Worm (Caenorhabditis elegans) whole organism, midembryonic: ENCODE measurements around the gene gkow-1.

Source experiments
- T22C8.4 ChIP-seq: fragments of 200-800 bp; sonication (Bioruptor generic); IDR thresholded peaks from 2 replicates; pipeline ENCODE4 v1.3.6; 2022; ENCODE audit warnings: missing genetic modification characterization, missing compliant biosample characterization
- cog-1 ChIP-seq: sonication (generic microtip); optimal IDR thresholded peaks from 2 replicates; lab custom pipeline; 2016; ENCODE audit warnings: missing genetic modification characterization, missing compliant biosample characterization
- flt-1 ChIP-seq: fragments of 200-800 bp; sonication (Bioruptor generic); IDR thresholded peaks from 2 replicates; pipeline ENCODE4 v1.3.6; 2022; ENCODE audit warnings: missing genetic modification characterization, missing compliant biosample characterization
- klf-2 ChIP-seq: fragments of 200-800 bp; sonication (Bioruptor generic); conservative IDR thresholded peaks from 2 replicates; pipeline ENCODE4 v1.3.6; 2022; ENCODE audit warnings: missing genetic modification reagents, missing genetic modification characterization, missing compliant biosample characterization
- med-1 ChIP-seq: sonication (generic microtip); optimal IDR thresholded peaks from 2 replicates; lab custom pipeline; 2017; ENCODE audit warnings: missing genetic modification characterization, mild to moderate bottlenecking, missing compliant biosample characterization, antibody characterized with exemption, missing genetic modification reagents; ENCODE audit not compliant: insufficient read depth
- ref-1 ChIP-seq: fragments of 200-800 bp; sonication (Bioruptor generic); conservative IDR thresholded peaks from 2 replicates; pipeline ENCODE4 v1.3.6; 2022; ENCODE audit warnings: missing genetic modification reagents, missing genetic modification characterization, missing compliant biosample characterization
- tab-1 ChIP-seq: fragments of 200-800 bp; sonication (Bioruptor generic); IDR thresholded peaks from 2 replicates; pipeline ENCODE4 v1.3.6; 2022; ENCODE audit warnings: missing genetic modification characterization, missing compliant biosample characterization
- ztf-23 ChIP-seq: fragments of 200-800 bp; sonication (Bioruptor generic); IDR thresholded peaks from 2 replicates; pipeline ENCODE4 v1.3.6; 2022; ENCODE audit warnings: missing genetic modification reagents, missing genetic modification characterization, missing compliant biosample characterization
- ztf-29 ChIP-seq: fragments of 200-800 bp; sonication (Bioruptor generic); IDR thresholded peaks from 2 replicates; pipeline ENCODE4 v1.3.6; 2022; ENCODE audit warnings: missing genetic modification reagents, missing genetic modification characterization, missing compliant biosample characterization

The gkow-1 gene

ce11 chrIV:10357072-10357471, 870 bp upstream of the gkow-1 start, which contains the start of gene R11A8.1:
Gene R11A8.1 (minus strand): TSS chrIV:10357172.
- TF ChIP-seq flt-1 (no peak), ztf-29 (GFP tag; lab: Robert Waterston, UW) (no peak), tab-1 (no peak), ref-1 (GFP tag; lab: Robert Waterston, UW) (no peak), klf-2 (GFP tag; lab: Robert Waterston, UW) (no peak), ztf-23 (no peak), cog-1 (tag; lab: Kevin White, UChicago) (no peak), T22C8.4 (GFP tag; lab: Robert Waterston, UW) (no peak), med-1 (no peak)

ce11 chrIV:10360336-10360735, 2.4 kb downstream of the gkow-1 start, which contains the start of gene ugt-59:
Gene ugt-59 (plus strand): TSS chrIV:10360636.
- no peak for TF ChIP-seq ztf-29 (GFP tag; lab: Robert Waterston, UW)
- no peak for TF ChIP-seq cog-1 (tag; lab: Kevin White, UChicago)
- TF ChIP-seq ref-1 (GFP tag; lab: Robert Waterston, UW) = no peak
- TF ChIP-seq klf-2 (GFP tag; lab: Robert Waterston, UW) = no peak
- TF ChIP-seq tab-1 = no peak
- no peak for TF ChIP-seq flt-1
- TF ChIP-seq T22C8.4 (GFP tag; lab: Robert Waterston, UW) = no peak
- TF ChIP-seq med-1 = no peak
- no peak for TF ChIP-seq ztf-23

DNA sequence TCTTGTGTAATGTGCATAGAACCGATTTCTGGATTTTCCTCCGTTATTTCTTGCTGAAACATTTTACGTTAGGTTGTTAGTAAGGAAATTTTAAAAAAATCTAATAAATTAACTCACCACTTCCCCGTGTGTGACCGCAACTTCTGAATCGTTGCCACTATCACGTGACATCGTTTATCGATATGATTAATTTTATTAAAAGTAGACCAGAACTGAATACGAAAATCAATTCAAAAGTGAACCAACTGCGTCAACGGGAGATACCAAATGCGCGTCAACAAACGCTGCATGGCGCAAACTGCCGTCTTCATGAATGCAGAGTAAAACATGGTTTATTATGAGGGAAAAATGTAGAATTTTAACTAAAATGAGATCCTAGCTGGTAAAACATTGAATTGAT, 8.1 kb downstream of the gkow-1 start, which contains the start of gene sir-2.1:
sir-2.1 (minus strand) TSS at position 212 of the 400 bp plus-strand sequence.
- TF ChIP-seq T22C8.4 (GFP tag; lab: Robert Waterston, UW) (no peak), tab-1 (no peak), ztf-29 (GFP tag; lab: Robert Waterston, UW) (no peak)

DNA sequence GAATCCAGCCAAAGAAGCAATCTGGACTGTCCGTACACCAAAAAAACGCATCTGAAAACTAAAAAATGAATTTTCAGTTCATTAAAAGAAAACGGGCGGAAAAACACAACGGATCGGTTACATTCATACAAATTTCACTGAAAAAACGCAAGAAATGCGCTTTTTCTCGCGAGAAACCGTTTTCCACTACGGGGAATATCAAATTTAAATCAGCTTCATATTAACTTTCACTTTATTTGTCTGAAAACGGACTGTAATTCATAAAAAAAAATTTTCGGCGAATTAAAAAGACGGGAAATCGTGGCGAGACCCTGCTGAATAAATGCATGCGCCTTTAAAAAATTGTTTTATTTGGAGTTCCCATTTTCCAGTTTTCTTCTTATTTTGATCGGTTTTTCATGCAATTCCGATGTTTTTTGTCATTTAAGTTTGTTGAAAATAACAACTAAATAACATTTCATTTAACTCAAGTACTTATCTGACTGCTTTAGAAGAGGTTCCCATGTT, 9.9 kb downstream of the gkow-1 start, which contains the start of gene pges-2:
pges-2 (minus strand) TSS at position 51 of the 507 bp plus-strand sequence.
- TF ChIP-seq klf-2 (GFP tag; lab: Robert Waterston, UW) (no peak), flt-1 (no peak), ztf-29 (GFP tag; lab: Robert Waterston, UW) (no peak), ref-1 (GFP tag; lab: Robert Waterston, UW) (no peak), tab-1 (no peak), med-1 (no peak), T22C8.4 (GFP tag; lab: Robert Waterston, UW) (no peak), ztf-23 (no peak), cog-1 (tag; lab: Kevin White, UChicago) (no peak)

ce11 chrIV:10368326-10368725, 10.4 kb downstream of the gkow-1 start, which contains the start of gene iars-1:
Gene iars-1 (plus strand): TSS chrIV:10368601.
- TF ChIP-seq ztf-23 (no peak), tab-1 (no peak), med-1 (no peak), klf-2 (GFP tag; lab: Robert Waterston, UW) (no peak), flt-1 (no peak), ref-1 (GFP tag; lab: Robert Waterston, UW) (no peak), ztf-29 (GFP tag; lab: Robert Waterston, UW) (no peak), T22C8.4 (GFP tag; lab: Robert Waterston, UW) (no peak), cog-1 (tag; lab: Kevin White, UChicago) (no peak)

ce11 chrIV:10373772-10374288, 15.9 kb downstream of the gkow-1 start, which contains the start of gene mpz-5:
Gene mpz-5 (minus strand): TSS chrIV:10373822.
- TF ChIP-seq ref-1 (GFP tag; lab: Robert Waterston, UW) (no peak), ztf-23 (0 out of 2 replicates have a peak, but pooled peaks have one; percentile 56), med-1 (peak; percentile 20), ztf-29 (GFP tag; lab: Robert Waterston, UW) (0 out of 2 replicates have a peak, but pooled peaks have one; percentile 26), cog-1 (tag; lab: Kevin White, UChicago) (no peak), flt-1 (0 out of 2 replicates have a peak, but pooled peaks have one; percentile 46), tab-1 (no peak), T22C8.4 (GFP tag; lab: Robert Waterston, UW) (no peak)

DNA sequence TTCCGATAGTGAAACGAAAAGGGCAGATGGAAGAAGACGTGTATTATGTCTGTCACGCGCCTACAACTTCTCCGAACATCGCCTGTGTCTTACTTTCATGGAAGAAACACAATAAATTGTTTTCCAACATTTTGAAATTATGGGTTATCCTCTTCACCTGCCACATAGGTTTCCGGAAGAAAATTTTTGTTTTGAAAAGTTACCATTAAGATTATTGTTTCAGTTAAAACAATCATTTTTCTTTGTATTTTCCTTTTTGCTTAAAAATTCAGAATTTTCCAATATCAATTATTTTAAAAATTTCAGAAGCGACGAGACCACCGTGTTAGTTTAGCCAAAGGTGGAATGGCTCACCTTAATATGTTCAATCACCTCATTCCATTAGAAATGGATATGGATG, 16.7 kb downstream of the gkow-1 start, which contains the start of gene mask-1:
mask-1 (plus strand) TSS at position 301 of the 400 bp plus-strand sequence.
- TF ChIP-seq T22C8.4 (GFP tag; lab: Robert Waterston, UW) (no peak), ztf-23 (no peak), med-1 (no peak)

DNA sequence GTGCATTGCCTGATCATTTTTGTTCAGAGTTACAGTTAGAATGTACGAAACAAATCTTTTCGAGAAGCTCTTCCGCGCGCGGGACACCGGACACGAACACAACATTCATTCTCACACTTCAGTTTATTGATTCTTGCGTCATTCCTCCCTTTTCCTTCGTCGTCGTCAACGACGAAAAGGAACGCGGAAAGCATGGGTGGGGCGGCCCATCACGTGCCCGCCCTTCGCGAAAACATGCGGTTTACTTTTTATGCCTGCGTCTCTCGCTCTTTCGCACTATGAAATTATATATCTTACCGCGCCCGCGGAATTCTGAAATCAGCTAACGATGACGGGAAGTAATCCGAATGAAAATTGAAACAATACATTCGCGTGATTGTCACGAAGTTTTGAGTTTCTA, 22.7 kb downstream of the gkow-1 start:
- peak; percentile 13 for TF ChIP-seq cog-1 (tag; lab: Kevin White, UChicago)
- TF ChIP-seq klf-2 (GFP tag; lab: Robert Waterston, UW) = no peak
- no peak for TF ChIP-seq ref-1 (GFP tag; lab: Robert Waterston, UW)
- TF ChIP-seq flt-1 = no peak
- 0 out of 2 replicates have a peak, but pooled peaks have one; percentile 26 for TF ChIP-seq T22C8.4 (GFP tag; lab: Robert Waterston, UW)
- no peak for TF ChIP-seq ztf-23
- no peak for TF ChIP-seq tab-1

- TF ChIP-seq ztf-29 (GFP tag; lab: Robert Waterston, UW) (no peak), tab-1 (no peak), T22C8.4 (GFP tag; lab: Robert Waterston, UW) (no peak), ztf-23 (no peak), cog-1 (tag; lab: Kevin White, UChicago) (no peak), klf-2 (GFP tag; lab: Robert Waterston, UW) (no peak), ref-1 (GFP tag; lab: Robert Waterston, UW) (no peak), med-1 (no peak), flt-1 (no peak)
Observed at ce11 chrIV:10381035-10381434, 23.1 kb downstream of the gkow-1 start.

- TF ChIP-seq flt-1 (no peak), cog-1 (tag; lab: Kevin White, UChicago) (no peak), ref-1 (GFP tag; lab: Robert Waterston, UW) (no peak), med-1 (no peak), tab-1 (no peak), ztf-23 (no peak), T22C8.4 (GFP tag; lab: Robert Waterston, UW) (no peak), klf-2 (GFP tag; lab: Robert Waterston, UW) (no peak), ztf-29 (GFP tag; lab: Robert Waterston, UW) (no peak)
Observed at ce11 chrIV:10382894-10383293, 25.0 kb downstream of the gkow-1 start.
